Worm (Caenorhabditis elegans): ENCODE data around the gene srsx-27.
A peak's percentile ranks its signal among the peaks of the same experiment; 100 is the strongest.

srsx-27 gene

ce11 chrV:10123324-10123723 lies 26.5 kb upstream of the srsx-27 start, which contains the start of gene C08B6.6:
Gene C08B6.6, plus strand, starts transcription at chrV:10123624.
- no peak for TF ChIP-seq lin-35 (GFP tag; optimal IDR thresholded peaks at IDR 0.05)
- no peak for TF ChIP-seq ceh-88 (GFP tag; IDR thresholded peaks at IDR 0.05)
- no peak for TF ChIP-seq mdl-1 (tag; optimal IDR thresholded peaks at IDR 0.05)
- no peak for TF ChIP-seq nhr-12 (tag; optimal IDR thresholded peaks at IDR 0.05)
- no peak for TF ChIP-seq blmp-1 (tag; optimal IDR thresholded peaks at IDR 0.05)
- no peak for TF ChIP-seq zag-1 (tag; optimal IDR thresholded peaks at IDR 0.05)
- TF ChIP-seq sup-37 (GFP tag; optimal IDR thresholded peaks at IDR 0.05): no peak
- TF ChIP-seq elt-3 (tag; optimal IDR thresholded peaks at IDR 0.05): no peak
- no peak for TF ChIP-seq fos-1 (tag; optimal IDR thresholded peaks at IDR 0.05)
- TF ChIP-seq ztf-4 (tag; optimal IDR thresholded peaks at IDR 0.05): no peak
- TF ChIP-seq mef-2 (tag; optimal IDR thresholded peaks at IDR 0.05): no peak
- TF ChIP-seq nhr-71 (tag; optimal IDR thresholded peaks at IDR 0.05): no peak

- TF ChIP-seq C16A3.4 (tag; optimal IDR thresholded peaks at IDR 0.05): no peak
- TF ChIP-seq mab-9 (GFP tag; IDR thresholded peaks at IDR 0.05): no peak
- TF ChIP-seq elt-3 (tag; optimal IDR thresholded peaks at IDR 0.05): peak in 1 of 6 experiments; percentile 23
- peak; percentile 19 for TF ChIP-seq blmp-1 (tag; optimal IDR thresholded peaks at IDR 0.05)
- peak; percentile 34 for TF ChIP-seq elt-2 (tag; optimal IDR thresholded peaks at IDR 0.05)
Observed at ce11 chrV:10124799-10125548, 24.9 kb upstream of the srsx-27 start, which contains the start of gene C08B6.10. Gene C08B6.10, plus strand, starts transcription at chrV:10125498.

- TF ChIP-seq hlh-17 (GFP tag; optimal IDR thresholded peaks at IDR 0.05; ENCODE audit: borderline replicate concordance): no peak
- no peak for TF ChIP-seq ceh-82 (tag; optimal IDR thresholded peaks at IDR 0.05)
- TF ChIP-seq nhr-12 (tag; optimal IDR thresholded peaks at IDR 0.05): no peak
- TF ChIP-seq nhr-19 (GFP tag; conservative IDR thresholded peaks at IDR 0.05): no peak
- no peak for TF ChIP-seq ets-5 (GFP tag; IDR thresholded peaks at IDR 0.05)
- no peak for TF ChIP-seq lin-39 (tag; optimal IDR thresholded peaks at IDR 0.05)
- no peak for TF ChIP-seq sptf-1 (tag; optimal IDR thresholded peaks at IDR 0.05)
- no peak for TF ChIP-seq nhr-77 (tag; optimal IDR thresholded peaks at IDR 0.05)
- TF ChIP-seq fkh-10 (GFP tag; optimal IDR thresholded peaks at IDR 0.05): no peak
- no peak for TF ChIP-seq efl-1 (optimal IDR thresholded peaks at IDR 0.05)
- TF ChIP-seq efl-1 (GFP tag; optimal IDR thresholded peaks at IDR 0.05 in 1 of 2): no peak
- TF ChIP-seq nhr-84 (tag; optimal IDR thresholded peaks at IDR 0.05): no peak
- TF ChIP-seq lin-35 (GFP tag; optimal IDR thresholded peaks at IDR 0.05): no peak
- no peak for TF ChIP-seq fkh-8 (tag; optimal IDR thresholded peaks at IDR 0.05)
- TF ChIP-seq ces-1 (GFP tag; optimal IDR thresholded peaks at IDR 0.05): no peak
- no peak for TF ChIP-seq jun-1 (tag; optimal IDR thresholded peaks at IDR 0.05)
- no peak for TF ChIP-seq zag-1 (tag; optimal IDR thresholded peaks at IDR 0.05)
- TF ChIP-seq tlp-1 (tag; optimal IDR thresholded peaks at IDR 0.05): no peak
- TF ChIP-seq hlh-4 (tag; optimal IDR thresholded peaks at IDR 0.05): no peak
Observed at ce11 chrV:10130195-10130594, 19.6 kb upstream of the srsx-27 start, which contains the start of gene aos-1. Gene aos-1, minus strand, starts transcription at chrV:10130295.

- TF ChIP-seq lir-3 (tag; optimal IDR thresholded peaks at IDR 0.05; ENCODE audit: poor library complexity): no peak
- no peak for TF ChIP-seq jun-1 (tag; optimal IDR thresholded peaks at IDR 0.05)
- TF ChIP-seq fkh-8 (tag; optimal IDR thresholded peaks at IDR 0.05): no peak
- TF ChIP-seq unc-86 (tag; optimal IDR thresholded peaks at IDR 0.05): no peak
- no peak for TF ChIP-seq mdl-1 (tag; optimal IDR thresholded peaks at IDR 0.05)
Observed at ce11 chrV:10133277-10133676, 16.6 kb upstream of the srsx-27 start.

- peak; percentile 19 for TF ChIP-seq blmp-1 (tag; optimal IDR thresholded peaks at IDR 0.05)
- peak in 1 of 6 experiments; percentile 8 for TF ChIP-seq elt-3 (tag; optimal IDR thresholded peaks at IDR 0.05)
- peak; percentile 65 for TF ChIP-seq lin-15B (tag; optimal IDR thresholded peaks at IDR 0.05)
- TF ChIP-seq dpl-1 (GFP tag; optimal IDR thresholded peaks at IDR 0.05): peak in 2 of 3 experiments; percentile 21 to 58
- peak; percentile 15 for TF ChIP-seq snu-23 (GFP tag; optimal IDR thresholded peaks at IDR 0.05)
- TF ChIP-seq egl-13 (tag; optimal IDR thresholded peaks at IDR 0.05): no peak
- peak; percentile 4 for TF ChIP-seq nhr-20 (tag; optimal IDR thresholded peaks at IDR 0.05)
- peak; percentile 46 to 69 for TF ChIP-seq lin-35 (GFP tag; optimal IDR thresholded peaks at IDR 0.05)
- TF ChIP-seq efl-1 (optimal IDR thresholded peaks at IDR 0.05): peak; percentile 28 to 30
- peak; percentile 42 to 87 for TF ChIP-seq efl-1 (GFP tag; optimal IDR thresholded peaks at IDR 0.05 in 1 of 2)
- TF ChIP-seq hlh-17 (GFP tag; optimal IDR thresholded peaks at IDR 0.05; ENCODE audit: borderline replicate concordance): no peak
- TF ChIP-seq fkh-8 (tag; optimal IDR thresholded peaks at IDR 0.05): no peak
- TF ChIP-seq ceh-88 (GFP tag; IDR thresholded peaks at IDR 0.05): no peak
- no peak for TF ChIP-seq fos-1 (tag; optimal IDR thresholded peaks at IDR 0.05)
- peak; percentile 42 for TF ChIP-seq skn-1 (tag; optimal IDR thresholded peaks at IDR 0.05)
- TF ChIP-seq C16A3.4 (tag; optimal IDR thresholded peaks at IDR 0.05): peak; percentile 47
- TF ChIP-seq fkh-4 (tag; optimal IDR thresholded peaks at IDR 0.05; ENCODE audit: borderline replicate concordance): no peak
- TF ChIP-seq irx-1 (tag; optimal IDR thresholded peaks at IDR 0.05): no peak
Observed at ce11 chrV:10134077-10134693, 15.6 kb upstream of the srsx-27 start, which contains the start of the genes C08B6.18, wdr-20 and C08B6.8. Gene C08B6.18, minus strand, starts transcription at chrV:10134127. Gene wdr-20, minus strand, starts transcription at chrV:10134158. Gene C08B6.8, plus strand, starts transcription at chrV:10134643.

All from whole organism, L1 larva.